Worm (Caenorhabditis elegans) whole organism, L1 larva: ENCODE results near the gene C08F11.3.

Experiments
- elt-2 ChIP-seq: sonication (generic microtip); optimal IDR thresholded peaks from 2 replicates; lab custom pipeline; 2016; ENCODE audit warnings: missing genetic modification characterization, mild to moderate bottlenecking, inconsistent platforms, missing compliant biosample characterization, missing genetic modification reagents
- jun-1 ChIP-seq: fragments of 150-350 bp; optimal IDR thresholded peaks from 2 replicates; lab custom pipeline; 2014; ENCODE audit warnings: missing biosample characterization, missing genetic modification reagents, missing genetic modification characterization
- lin-13 ChIP-seq: fragments of 150-350 bp; optimal IDR thresholded peaks from 2 replicates; lab custom pipeline; 2014; ENCODE audit warnings: missing biosample characterization, missing genetic modification reagents, missing genetic modification characterization
- nhr-84 ChIP-seq: sonication (generic microtip); optimal IDR thresholded peaks from 2 replicates; lab custom pipeline; 2017; ENCODE audit warnings: missing biosample characterization, missing genetic modification characterization
- swsn-7 ChIP-seq: sonication (generic microtip); optimal IDR thresholded peaks from 2 replicates; lab custom pipeline; 2016; ENCODE audit warnings: missing genetic modification characterization, missing compliant biosample characterization
- unc-86 ChIP-seq: sonication (generic microtip); optimal IDR thresholded peaks from 2 replicates; lab custom pipeline; 2016; ENCODE audit warnings: missing genetic modification characterization, missing compliant biosample characterization
- ztf-11 ChIP-seq, 2 experiments: sonication (generic microtip); optimal IDR thresholded peaks; 2 replicates each; lab custom pipeline; 2016 to 2017; ENCODE audit warnings: missing genetic modification characterization in 2 of 2, missing biosample characterization in 1 of 2, missing compliant biosample characterization in 1 of 2

ce11 chrIV:13574733-13575132, 44.6 kb upstream of the C08F11.3 start, which contains the start of gene srd-10:
- TF ChIP-seq jun-1 (tag; lab: Kevin White, UChicago) (no peak), nhr-84 (tag; lab: Kevin White, UChicago) (no peak), ztf-11 (tag; optimal IDR thresholded peaks at IDR 0.05; lab: Kevin White, UChicago) (no peak), unc-86 (no peak), lin-13 (GFP tag; lab: Kevin White, UChicago) (no peak), swsn-7 (no peak), elt-2 (no peak)
